Fruit fly (Drosophila melanogaster): ENCODE data around the gene Atg8a.

dm6 chrX:10726105-10726694 is 41.9 kb downstream of the Atg8a start:
- TF ChIP-seq CG8478 (optimal IDR thresholded peaks at IDR 0.05): no peak
- TF ChIP-seq CTCF (optimal IDR thresholded peaks at IDR 0.05): no peak
